Worm (Caenorhabditis elegans) whole organism, young adult: ENCODE measurements around the gene C01G10.4.

Source experiments
- B0261.1 ChIP-seq: sonication (generic microtip); optimal IDR thresholded peaks from 2 replicates; lab custom pipeline; 2016; ENCODE audit warnings: mild to moderate bottlenecking, missing genetic modification characterization, moderate library complexity, missing compliant biosample characterization
- B0336.3 ChIP-seq: fragments of 200-800 bp; sonication (Bioruptor generic); IDR thresholded peaks from 2 replicates; pipeline ENCODE4 v1.3.6; 2022; ENCODE audit warnings: missing genetic modification characterization, missing compliant biosample characterization
- F39B2.1 ChIP-seq: fragments of 200-800 bp; sonication (Bioruptor generic); IDR thresholded peaks from 2 replicates; pipeline ENCODE4 v1.3.6; 2022; ENCODE audit warnings: missing genetic modification reagents, missing genetic modification characterization, missing compliant biosample characterization
- K12H6.12 ChIP-seq: fragments of 200-800 bp; sonication (Bioruptor generic); optimal IDR thresholded peaks from 2 replicates; lab custom pipeline; 2018; ENCODE audit warnings: mild to moderate bottlenecking, missing genetic modification characterization, missing compliant biosample characterization
- Y53G8AR.9 ChIP-seq: fragments of 200-800 bp; sonication (Bioruptor generic); conservative IDR thresholded peaks from 2 replicates; pipeline ENCODE4 v1.3.6; 2022; ENCODE audit warnings: missing genetic modification reagents, missing genetic modification characterization, missing compliant biosample characterization
- Y79H2A.3 ChIP-seq: fragments of 200-800 bp; sonication (Bioruptor generic); conservative IDR thresholded peaks from 2 replicates; pipeline ENCODE4 v1.3.6; 2022; ENCODE audit warnings: missing genetic modification reagents, missing genetic modification characterization, missing compliant biosample characterization
- ama-1 ChIP-seq, 3 experiments: fragments of 150-350 bp in 1 of 3; sonication (generic microtip) in 2 of 3; optimal IDR thresholded peaks; 2 replicates each; lab custom pipeline; 2014 to 2018; ENCODE audit warnings: missing biosample characterization in 2 of 3, missing genetic modification characterization in 2 of 3, missing genetic modification reagents in 2 of 3
- aptf-2 ChIP-seq: fragments of 200-800 bp; sonication (Bioruptor generic); conservative IDR thresholded peaks from 2 replicates; pipeline ENCODE4 v1.3.6; 2022; ENCODE audit warnings: missing genetic modification reagents, missing genetic modification characterization, missing compliant biosample characterization
- aptf-3 ChIP-seq: fragments of 200-800 bp; sonication (Bioruptor generic); IDR thresholded peaks from 2 replicates; pipeline ENCODE4 v1.3.6; 2022; ENCODE audit warnings: missing genetic modification characterization, missing compliant biosample characterization
- atf-7 ChIP-seq: sonication (generic microtip); optimal IDR thresholded peaks from 2 replicates; lab custom pipeline; 2017; ENCODE audit warnings: mild to moderate bottlenecking, missing genetic modification characterization, missing compliant biosample characterization
- attf-3 ChIP-seq: fragments of 200-800 bp; sonication (Bioruptor generic); conservative IDR thresholded peaks from 2 replicates; pipeline ENCODE4 v1.3.6; 2022; ENCODE audit warnings: missing genetic modification reagents, missing genetic modification characterization, missing compliant biosample characterization
- ccch-3 ChIP-seq: fragments of 200-800 bp; sonication (Bioruptor generic); optimal IDR thresholded peaks from 2 replicates; lab custom pipeline; 2018; ENCODE audit warnings: mild to moderate bottlenecking, missing genetic modification characterization, missing compliant biosample characterization
- ceh-100 ChIP-seq: fragments of 200-800 bp; sonication (Bioruptor generic); IDR thresholded peaks from 2 replicates; pipeline ENCODE4 v1.3.6; 2022; ENCODE audit warnings: missing genetic modification reagents, missing genetic modification characterization, missing compliant biosample characterization
- ceh-27 ChIP-seq: fragments of 200-800 bp; sonication (Bioruptor generic); optimal IDR thresholded peaks from 2 replicates; lab custom pipeline; 2018; ENCODE audit warnings: mild to moderate bottlenecking, missing genetic modification characterization, moderate library complexity, missing compliant biosample characterization
- ceh-40 ChIP-seq: fragments of 200-800 bp; sonication (Bioruptor generic); IDR thresholded peaks from 2 replicates; pipeline ENCODE4 v1.3.6; 2022; ENCODE audit warnings: missing genetic modification characterization, missing compliant biosample characterization
- dpff-1 ChIP-seq: sonication (generic microtip); optimal IDR thresholded peaks from 2 replicates; lab custom pipeline; 2017; ENCODE audit warnings: mild to moderate bottlenecking, missing genetic modification characterization, missing compliant biosample characterization
- efl-1 ChIP-seq: fragments of 150-350 bp; optimal IDR thresholded peaks from 2 replicates; lab custom pipeline; 2014; ENCODE audit warnings: missing biosample characterization, missing genetic modification reagents, missing genetic modification characterization
- egl-44 ChIP-seq: fragments of 200-800 bp; sonication (Bioruptor generic); IDR thresholded peaks from 2 replicates; pipeline ENCODE4 v1.3.6; 2022; ENCODE audit warnings: missing genetic modification reagents, missing genetic modification characterization, missing compliant biosample characterization
- egrh-3 ChIP-seq: fragments of 200-800 bp; sonication (Bioruptor generic); IDR thresholded peaks from 2 replicates; pipeline ENCODE4 v1.3.6; 2022; ENCODE audit warnings: missing genetic modification reagents, missing genetic modification characterization, missing compliant biosample characterization
- ekl-4 ChIP-seq: fragments of 200-800 bp; sonication (Bioruptor generic); IDR thresholded peaks from 2 replicates; pipeline ENCODE4 v1.3.6; 2022; ENCODE audit warnings: missing genetic modification reagents, missing genetic modification characterization, missing compliant biosample characterization
- ets-4 ChIP-seq: fragments of 200-800 bp; sonication (Bioruptor generic); optimal IDR thresholded peaks from 2 replicates; lab custom pipeline; 2018; ENCODE audit warnings: mild to moderate bottlenecking, missing genetic modification characterization, missing compliant biosample characterization
- hlh-12 ChIP-seq: sonication (generic microtip); optimal IDR thresholded peaks from 2 replicates; lab custom pipeline; 2016; ENCODE audit warnings: missing genetic modification characterization, missing compliant biosample characterization
- hmg-20 ChIP-seq: fragments of 200-800 bp; sonication (Bioruptor generic); IDR thresholded peaks from 2 replicates; pipeline ENCODE4 v1.3.6; 2022; ENCODE audit warnings: missing genetic modification reagents, missing genetic modification characterization, missing compliant biosample characterization
- hsf-1 ChIP-seq: fragments of 200-800 bp; sonication (Bioruptor generic); IDR thresholded peaks from 2 replicates; pipeline ENCODE4 v1.3.6; 2022; ENCODE audit warnings: missing genetic modification reagents, missing genetic modification characterization, missing compliant biosample characterization
- let-526 ChIP-seq: fragments of 200-800 bp; sonication (Bioruptor generic); IDR thresholded peaks from 2 replicates; pipeline ENCODE4 v1.3.6; 2022; ENCODE audit warnings: missing genetic modification reagents, missing genetic modification characterization, missing compliant biosample characterization
- lin-35 ChIP-seq, 3 experiments: fragments of 150-350 bp in 2 of 3; sonication (generic microtip) in 1 of 3; optimal IDR thresholded peaks; 2 replicates each; lab custom pipeline; 2014 to 2018; ENCODE audit warnings: missing biosample characterization in 3 of 3, missing genetic modification characterization in 3 of 3, missing genetic modification reagents in 3 of 3
- lin-54 ChIP-seq: fragments of 200-800 bp; sonication (Bioruptor generic); optimal IDR thresholded peaks from 2 replicates; lab custom pipeline; 2018; ENCODE audit warnings: mild to moderate bottlenecking, missing genetic modification characterization, missing compliant biosample characterization
- lsl-1 ChIP-seq: fragments of 200-800 bp; sonication (Bioruptor generic); optimal IDR thresholded peaks from 2 replicates; lab custom pipeline; 2018; ENCODE audit warnings: mild to moderate bottlenecking, missing genetic modification characterization, moderate library complexity, missing compliant biosample characterization
- mel-28 ChIP-seq: sonication (generic microtip); optimal IDR thresholded peaks from 2 replicates; lab custom pipeline; 2016; ENCODE audit warnings: borderline replicate concordance, mild to moderate bottlenecking, missing genetic modification characterization, missing compliant biosample characterization
- mxl-1 ChIP-seq: sonication (generic microtip); optimal IDR thresholded peaks from 2 replicates; lab custom pipeline; 2016; ENCODE audit warnings: missing genetic modification characterization, missing compliant biosample characterization
- nhr-120 ChIP-seq: fragments of 200-800 bp; sonication (Bioruptor generic); IDR thresholded peaks from 2 replicates; pipeline ENCODE4 v1.3.6; 2022; ENCODE audit warnings: missing genetic modification characterization, missing compliant biosample characterization
- nhr-27 ChIP-seq: fragments of 200-800 bp; sonication (Bioruptor generic); optimal IDR thresholded peaks from 2 replicates; lab custom pipeline; 2018; ENCODE audit warnings: mild to moderate bottlenecking, missing genetic modification characterization, moderate library complexity, missing compliant biosample characterization
- nhr-90 ChIP-seq: sonication (generic microtip); optimal IDR thresholded peaks from 2 replicates; lab custom pipeline; 2016; ENCODE audit warnings: missing genotype, mild to moderate bottlenecking, missing genetic modification characterization, missing compliant biosample characterization
- pha-4 ChIP-seq: fragments of 150-350 bp; sonication (generic microtip); optimal IDR thresholded peaks from 2 replicates; lab custom pipeline; 2014; ENCODE audit warnings: missing biosample characterization, missing genetic modification reagents, missing genetic modification characterization
- rcor-1 ChIP-seq: fragments of 200-800 bp; sonication (Bioruptor generic); IDR thresholded peaks from 2 replicates; pipeline ENCODE4 v1.3.6; 2022; ENCODE audit warnings: missing genetic modification reagents, missing genetic modification characterization, missing compliant biosample characterization
- rpc-1 ChIP-seq, 2 experiments: fragments of 150-350 bp in 1 of 2; sonication (generic microtip) in 1 of 2; optimal IDR thresholded peaks; 2 replicates each; lab custom pipeline; 2014 to 2018; ENCODE audit warnings: missing biosample characterization in 1 of 2, missing genetic modification characterization in 1 of 2, missing genetic modification reagents in 1 of 2, missing genotype in 1 of 2
- snpc-1.3 ChIP-seq: sonication (generic microtip); optimal IDR thresholded peaks from 2 replicates; lab custom pipeline; 2017; ENCODE audit warnings: missing genetic modification characterization, mild to moderate bottlenecking, missing compliant biosample characterization, antibody characterized with exemption, moderate library complexity, missing genotype, missing genetic modification reagents; ENCODE audit not compliant: insufficient read depth
- snpc-3.4 ChIP-seq: sonication (generic microtip); optimal IDR thresholded peaks from 2 replicates; lab custom pipeline; 2017; ENCODE audit warnings: missing genetic modification characterization, mild to moderate bottlenecking, missing compliant biosample characterization, antibody characterized with exemption, moderate library complexity, missing genotype, missing genetic modification reagents
- tbx-9 ChIP-seq: sonication (generic microtip); optimal IDR thresholded peaks from 2 replicates; lab custom pipeline; 2016; ENCODE audit warnings: borderline replicate concordance, missing genetic modification characterization, inconsistent platforms, missing compliant biosample characterization
- tlf-1 ChIP-seq: fragments of 200-800 bp; sonication (Bioruptor generic); optimal IDR thresholded peaks from 2 replicates; lab custom pipeline; 2018; ENCODE audit warnings: mild to moderate bottlenecking, missing genetic modification characterization, missing compliant biosample characterization
- unc-130 ChIP-seq: sonication (generic microtip); optimal IDR thresholded peaks from 2 replicates; lab custom pipeline; 2016; ENCODE audit warnings: missing genetic modification reagents, missing genetic modification characterization, missing compliant biosample characterization
- unc-62 ChIP-seq: fragments of 150-350 bp; optimal IDR thresholded peaks from 2 replicates; lab custom pipeline; 2014; ENCODE audit warnings: missing biosample characterization, missing genetic modification reagents, missing genetic modification characterization
- xnd-1 ChIP-seq: sonication (generic microtip); optimal IDR thresholded peaks from 2 replicates; lab custom pipeline; 2016; ENCODE audit warnings: missing genotype, missing genetic modification reagents, missing genetic modification characterization, missing compliant biosample characterization
- zfh-2 ChIP-seq: fragments of 200-800 bp; sonication (Bioruptor generic); conservative IDR thresholded peaks from 2 replicates; pipeline ENCODE4 v1.3.6; 2022; ENCODE audit warnings: missing genetic modification reagents, missing genetic modification characterization, missing compliant biosample characterization
- zim-3 ChIP-seq: sonication (generic microtip); optimal IDR thresholded peaks from 2 replicates; lab custom pipeline; 2017; ENCODE audit warnings: mild to moderate bottlenecking, missing genetic modification characterization, moderate library complexity, missing compliant biosample characterization
- ztf-18 ChIP-seq: sonication (generic microtip); optimal IDR thresholded peaks from 2 replicates; lab custom pipeline; 2016; ENCODE audit warnings: missing genotype, mild to moderate bottlenecking, missing genetic modification characterization, missing compliant biosample characterization
- ztf-3 ChIP-seq: fragments of 200-800 bp; sonication (Bioruptor generic); optimal IDR thresholded peaks from 2 replicates; lab custom pipeline; 2018; ENCODE audit warnings: mild to moderate bottlenecking, missing genetic modification characterization, missing compliant biosample characterization
- ztf-6 ChIP-seq: fragments of 200-800 bp; sonication (Bioruptor generic); IDR thresholded peaks from 2 replicates; pipeline ENCODE4 v1.3.6; 2022; ENCODE audit warnings: missing genetic modification reagents, missing genetic modification characterization, missing compliant biosample characterization

Gene C01G10.4

ce11 chrV:15085335-15085800, 4.2 kb upstream of the C01G10.4 start, which contains the start of the genes ahsa-1 and C01G10.7 (continued):
- TF ChIP-seq K12H6.12 (tag; lab: Kevin White, UChicago): peak; percentile 70
- TF ChIP-seq tbx-9 (tag; lab: Kevin White, UChicago): no peak
- peak; percentile 90 for TF ChIP-seq let-526
- no peak for TF ChIP-seq ama-1 (optimal IDR thresholded peaks at IDR 0.05; lab: Kevin White, UChicago)
- no peak for TF ChIP-seq ama-1 (GFP tag; optimal IDR thresholded peaks at IDR 0.05; lab: Kevin White, UChicago)
- peak; percentile 80 for TF ChIP-seq egl-44 (GFP tag; lab: Robert Waterston, UW)
- TF ChIP-seq F39B2.1 (GFP tag; lab: Robert Waterston, UW): no peak
- no peak for TF ChIP-seq ceh-40 (GFP tag; lab: Robert Waterston, UW)
- TF ChIP-seq ets-4: no peak
- TF ChIP-seq rcor-1 (GFP tag; lab: Robert Waterston, UW): peak; percentile 84
- peak; percentile 88 for TF ChIP-seq ekl-4
- TF ChIP-seq ceh-100 (GFP tag; lab: Robert Waterston, UW): peak; percentile 72
- peak; percentile 57 for TF ChIP-seq efl-1 (GFP tag; lab: Kevin White, UChicago)
- no peak for TF ChIP-seq hlh-12 (tag; lab: Kevin White, UChicago)
- TF ChIP-seq ztf-3 (GFP tag; lab: Kevin White, UChicago): no peak
- TF ChIP-seq xnd-1 (tag; lab: Kevin White, UChicago): peak; percentile 19
- no peak for TF ChIP-seq nhr-27 (tag; lab: Kevin White, UChicago)
- TF ChIP-seq B0336.3 (GFP tag; lab: Robert Waterston, UW): no peak
- TF ChIP-seq lin-35 (GFP tag; optimal IDR thresholded peaks at IDR 0.05; lab: Kevin White, UChicago): no peak
- TF ChIP-seq snpc-3.4 (tag; lab: Kevin White, UChicago): peak; percentile 51
- TF ChIP-seq aptf-2 (GFP tag; lab: Robert Waterston, UW): peak; percentile 90
- TF ChIP-seq atf-7 (tag; lab: Kevin White, UChicago): peak; percentile 63
- TF ChIP-seq ztf-6 (GFP tag; lab: Robert Waterston, UW): peak; percentile 83
- peak; percentile 55; the same call in 1 of the 2 replicates for TF ChIP-seq egrh-3 (GFP tag; lab: Robert Waterston, UW)
- TF ChIP-seq ztf-18 (tag; lab: Kevin White, UChicago): peak; percentile 74
- TF ChIP-seq unc-130: peak; percentile 96
- TF ChIP-seq rpc-1 (optimal IDR thresholded peaks at IDR 0.05; lab: Kevin White, UChicago): peak; percentile 31
- no peak for TF ChIP-seq rpc-1 (tag; optimal IDR thresholded peaks at IDR 0.05; lab: Kevin White, UChicago)
- peak; percentile 68 for TF ChIP-seq lsl-1 (GFP tag; lab: Kevin White, UChicago)
- TF ChIP-seq mel-28: peak; percentile 57
- TF ChIP-seq dpff-1 (tag; lab: Kevin White, UChicago): no peak
- no peak for TF ChIP-seq hmg-20 (GFP tag; lab: Robert Waterston, UW)
- peak; percentile 82 for TF ChIP-seq lin-54
- TF ChIP-seq pha-4 (tag; lab: Kevin White, UChicago): no peak
- TF ChIP-seq snpc-1.3: peak; percentile 65
- TF ChIP-seq ccch-3: peak; percentile 30
- peak; percentile 97 for TF ChIP-seq hsf-1
- TF ChIP-seq unc-62 (GFP tag; lab: Kevin White, UChicago): no peak
- peak; percentile 69 for TF ChIP-seq attf-3 (GFP tag; lab: Robert Waterston, UW)
- TF ChIP-seq nhr-120 (GFP tag; lab: Robert Waterston, UW): no peak
- TF ChIP-seq zfh-2 (GFP tag; lab: Robert Waterston, UW): no peak
- TF ChIP-seq mxl-1 (tag; lab: Kevin White, UChicago): no peak
- TF ChIP-seq Y79H2A.3 (GFP tag; lab: Robert Waterston, UW): peak; percentile 77
- TF ChIP-seq tlf-1 (GFP tag; lab: Kevin White, UChicago): peak; percentile 86
- TF ChIP-seq B0261.1: peak; percentile 37
- TF ChIP-seq aptf-3 (GFP tag; lab: Robert Waterston, UW): no peak
- TF ChIP-seq Y53G8AR.9 (GFP tag; lab: Robert Waterston, UW): peak; percentile 76; the same call in 1 of the 2 replicates
- TF ChIP-seq ceh-27 (GFP tag; lab: Kevin White, UChicago): peak; percentile 92
- no peak for TF ChIP-seq nhr-90 (tag; lab: Kevin White, UChicago)
- TF ChIP-seq zim-3 (tag; lab: Kevin White, UChicago): no peak
